Worm (Caenorhabditis elegans) whole organism, young adult: ENCODE results near the gene nhr-134.

Experiments used
- Y53F4B.3 ChIP-seq: fragments of 200-800 bp; sonication (Bioruptor generic); IDR thresholded peaks from 2 replicates; pipeline ENCODE4 v1.3.6; 2022; ENCODE audit warnings: missing genetic modification reagents, missing genetic modification characterization, missing compliant biosample characterization
- Y95B8A.8 ChIP-seq: fragments of 200-800 bp; sonication (Bioruptor generic); IDR thresholded peaks from 2 replicates; pipeline ENCODE4 v1.3.6; 2022; ENCODE audit warnings: missing genetic modification reagents, missing genetic modification characterization, missing compliant biosample characterization
- bed-2 ChIP-seq: fragments of 200-800 bp; sonication (Bioruptor generic); IDR thresholded peaks from 2 replicates; pipeline ENCODE4 v1.3.6; 2022; ENCODE audit warnings: missing genetic modification reagents, missing genetic modification characterization, missing compliant biosample characterization
- cebp-2 ChIP-seq: fragments of 200-800 bp; sonication (Bioruptor generic); IDR thresholded peaks from 2 replicates; pipeline ENCODE4 v1.3.6; 2022; ENCODE audit warnings: missing genetic modification characterization, missing compliant biosample characterization
- gei-17 ChIP-seq: fragments of 200-800 bp; sonication (Bioruptor generic); optimal IDR thresholded peaks from 2 replicates; lab custom pipeline; 2018; ENCODE audit warnings: mild to moderate bottlenecking, missing genetic modification characterization, missing compliant biosample characterization
- lin-35 ChIP-seq, 3 experiments: fragments of 150-350 bp in 2 of 3; sonication (generic microtip) in 1 of 3; optimal IDR thresholded peaks; 2 replicates each; lab custom pipeline; 2014 to 2018; ENCODE audit warnings: missing biosample characterization in 3 of 3, missing genetic modification characterization in 3 of 3, missing genetic modification reagents in 3 of 3
- mcd-1 ChIP-seq: fragments of 200-800 bp; sonication (Bioruptor generic); IDR thresholded peaks from 2 replicates; pipeline ENCODE4 v1.3.6; 2022; ENCODE audit warnings: missing genetic modification reagents, missing genetic modification characterization, missing compliant biosample characterization
- snpc-4 ChIP-seq, 5 experiments: fragments of 150-350 bp in 1 of 5; sonication (generic microtip) in 4 of 5; optimal IDR thresholded peaks; 2 replicates each; lab custom pipeline; 2014 to 2018; ENCODE audit warnings: missing genetic modification characterization in 5 of 5, missing biosample characterization in 3 of 5, antibody characterized with exemption in 2 of 5, mild to moderate bottlenecking in 2 of 5, missing compliant biosample characterization in 2 of 5, missing genotype in 2 of 5, moderate library complexity in 2 of 5, missing genetic modification reagents in 1 of 5
- sptf-2 ChIP-seq: fragments of 200-800 bp; sonication (Bioruptor generic); optimal IDR thresholded peaks from 2 replicates; lab custom pipeline; 2018; ENCODE audit warnings: mild to moderate bottlenecking, missing genetic modification characterization, missing compliant biosample characterization

DNA sequence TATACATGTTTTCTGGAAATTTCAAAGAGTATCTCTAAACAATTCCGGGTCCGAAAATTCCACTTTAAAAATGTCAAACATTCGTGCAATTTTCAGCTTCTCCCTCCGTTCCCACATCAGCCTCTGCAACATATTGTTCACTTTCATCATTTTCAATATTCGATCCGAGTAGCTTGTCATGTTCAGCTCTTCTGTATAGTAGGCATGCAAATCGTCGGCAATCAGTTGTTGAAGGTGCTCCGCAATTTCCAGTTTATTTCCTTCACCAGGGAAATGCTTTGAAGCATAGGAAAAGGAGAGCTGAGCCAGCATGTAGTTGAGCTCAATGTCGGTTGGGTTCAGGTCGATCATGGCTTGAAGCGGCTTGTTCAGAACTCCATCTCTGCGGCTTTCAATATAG is 33.9 kb downstream of the nhr-134 start:
- TF ChIP-seq bed-2 (no peak), Y95B8A.8 (GFP tag; lab: Robert Waterston, UW) (no peak), gei-17 (GFP tag; lab: Kevin White, UChicago) (no peak), Y53F4B.3 (GFP tag; lab: Robert Waterston, UW) (no peak), sptf-2 (GFP tag; lab: Kevin White, UChicago) (no peak), cebp-2 (GFP tag; lab: Robert Waterston, UW) (no peak), lin-35 (GFP tag; optimal IDR thresholded peaks at IDR 0.05; lab: Kevin White, UChicago) (no peak), mcd-1 (GFP tag; lab: Robert Waterston, UW) (no peak), snpc-4 (GFP tag; optimal IDR thresholded peaks at IDR 0.05; lab: Kevin White, UChicago) (no peak), snpc-4 (tag; optimal IDR thresholded peaks at IDR 0.05; lab: Kevin White, UChicago) (no peak)
